Worm (Caenorhabditis elegans): ENCODE measurements around the gene fbxa-59.
A peak's percentile ranks its signal among the peaks of the same experiment; 100 is the strongest.

DNA sequence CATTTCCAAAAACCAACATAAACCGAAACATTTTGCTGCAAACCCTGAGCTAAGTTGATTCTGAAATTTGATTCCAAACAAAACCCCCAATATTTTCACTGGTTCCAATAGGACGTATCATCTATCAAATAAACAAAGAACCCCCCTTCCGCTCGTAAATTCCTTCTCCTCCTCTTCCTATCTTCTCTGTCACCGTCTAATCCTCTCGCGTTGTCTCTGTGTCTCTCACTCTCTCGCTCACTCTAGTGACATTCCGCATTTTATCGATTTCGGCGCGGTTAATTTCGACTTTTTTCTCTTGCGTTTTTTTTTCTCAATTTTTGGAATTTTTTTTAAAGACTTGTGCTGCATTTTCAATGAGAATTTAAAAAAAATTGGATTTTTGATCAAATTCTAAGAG is 38.7 kb upstream of the fbxa-59 start:
- no peak for TF ChIP-seq ztf-4 (tag; optimal IDR thresholded peaks at IDR 0.05)
- no peak for TF ChIP-seq nhr-11 (tag; optimal IDR thresholded peaks at IDR 0.05)
- no peak for TF ChIP-seq sma-9 (GFP tag; optimal IDR thresholded peaks at IDR 0.05)
- no peak for TF ChIP-seq sma-9 (tag; optimal IDR thresholded peaks at IDR 0.05)
- TF ChIP-seq skn-1 (tag; optimal IDR thresholded peaks at IDR 0.05), result no peak
- TF ChIP-seq nhr-6 (tag; optimal IDR thresholded peaks at IDR 0.05), result no peak
- TF ChIP-seq nhr-21 (tag; optimal IDR thresholded peaks at IDR 0.05), result no peak
- TF ChIP-seq ama-1 (optimal IDR thresholded peaks at IDR 0.05), result no peak
- TF ChIP-seq C34F6.9 (tag; optimal IDR thresholded peaks at IDR 0.05), result peak; percentile 58
- TF ChIP-seq ztf-11 (tag; optimal IDR thresholded peaks at IDR 0.05), result no peak
- TF ChIP-seq nhr-23 (tag; optimal IDR thresholded peaks at IDR 0.05), result no peak
- TF ChIP-seq elt-1 (tag; optimal IDR thresholded peaks at IDR 0.05), result no peak
